Worm (Caenorhabditis elegans) whole organism, young adult: ENCODE data around the gene gop-2.

Experiments used
- F10E7.11 ChIP-seq: sonication (generic microtip); optimal IDR thresholded peaks from 2 replicates; lab custom pipeline; 2017; ENCODE audit warnings: mild to moderate bottlenecking, missing genetic modification characterization, moderate library complexity, missing compliant biosample characterization
- F22D6.2 ChIP-seq: sonication (generic microtip); optimal IDR thresholded peaks from 2 replicates; lab custom pipeline; 2016; ENCODE audit warnings: mild to moderate bottlenecking, missing genetic modification characterization, missing compliant biosample characterization
- F37B4.10 ChIP-seq: fragments of 200-800 bp; sonication (Bioruptor generic); IDR thresholded peaks from 2 replicates; pipeline ENCODE4 v1.3.6; 2022; ENCODE audit warnings: missing genetic modification characterization, missing compliant biosample characterization
- F39B2.1 ChIP-seq: fragments of 200-800 bp; sonication (Bioruptor generic); IDR thresholded peaks from 2 replicates; pipeline ENCODE4 v1.3.6; 2022; ENCODE audit warnings: missing genetic modification reagents, missing genetic modification characterization, missing compliant biosample characterization
- F49E8.2 ChIP-seq: sonication (generic microtip); optimal IDR thresholded peaks from 3 replicates; lab custom pipeline; 2017; ENCODE audit warnings: missing genetic modification characterization, mild to moderate bottlenecking, missing compliant biosample characterization, antibody characterized with exemption, moderate library complexity; ENCODE audit not compliant: insufficient read depth
- F52B5.7 ChIP-seq: sonication (generic microtip); optimal IDR thresholded peaks from 2 replicates; lab custom pipeline; 2016; ENCODE audit warnings: mild to moderate bottlenecking, missing genetic modification characterization, missing compliant biosample characterization
- Y53F4B.3 ChIP-seq: fragments of 200-800 bp; sonication (Bioruptor generic); IDR thresholded peaks from 2 replicates; pipeline ENCODE4 v1.3.6; 2022; ENCODE audit warnings: missing genetic modification reagents, missing genetic modification characterization, missing compliant biosample characterization
- Y67H2A.10 ChIP-seq: fragments of 200-800 bp; sonication (Bioruptor generic); conservative IDR thresholded peaks from 2 replicates; pipeline ENCODE4 v1.3.6; 2022; ENCODE audit warnings: missing genetic modification reagents, missing genetic modification characterization, missing compliant biosample characterization
- Y79H2A.3 ChIP-seq: fragments of 200-800 bp; sonication (Bioruptor generic); conservative IDR thresholded peaks from 2 replicates; pipeline ENCODE4 v1.3.6; 2022; ENCODE audit warnings: missing genetic modification reagents, missing genetic modification characterization, missing compliant biosample characterization
- akir-1 ChIP-seq: fragments of 200-800 bp; sonication (Bioruptor generic); optimal IDR thresholded peaks from 2 replicates; lab custom pipeline; 2018; ENCODE audit warnings: mild to moderate bottlenecking, missing genetic modification characterization, moderate library complexity, missing compliant biosample characterization
- aptf-3 ChIP-seq: fragments of 200-800 bp; sonication (Bioruptor generic); IDR thresholded peaks from 2 replicates; pipeline ENCODE4 v1.3.6; 2022; ENCODE audit warnings: missing genetic modification characterization, missing compliant biosample characterization
- atf-7 ChIP-seq: sonication (generic microtip); optimal IDR thresholded peaks from 2 replicates; lab custom pipeline; 2017; ENCODE audit warnings: mild to moderate bottlenecking, missing genetic modification characterization, missing compliant biosample characterization
- attf-5 ChIP-seq: fragments of 200-800 bp; sonication (Bioruptor generic); optimal IDR thresholded peaks from 2 replicates; lab custom pipeline; 2018; ENCODE audit warnings: mild to moderate bottlenecking, missing genetic modification characterization, missing compliant biosample characterization
- bed-2 ChIP-seq: fragments of 200-800 bp; sonication (Bioruptor generic); IDR thresholded peaks from 2 replicates; pipeline ENCODE4 v1.3.6; 2022; ENCODE audit warnings: missing genetic modification reagents, missing genetic modification characterization, missing compliant biosample characterization
- cebp-1 ChIP-seq, 2 experiments: fragments of 200-800 bp in 1 of 2; sonication (Bioruptor generic) in 1 of 2; sonication (generic microtip) in 1 of 2; IDR thresholded peaks in 1 of 2; optimal IDR thresholded peaks in 1 of 2; 2 replicates each; pipeline versions ENCODE4 v1.3.6 to Lab custom; 2017 to 2022; ENCODE audit warnings: missing compliant biosample characterization in 2 of 2, missing genetic modification characterization in 2 of 2, mild to moderate bottlenecking in 1 of 2, missing genetic modification reagents in 1 of 2, moderate library complexity in 1 of 2
- ceh-100 ChIP-seq: fragments of 200-800 bp; sonication (Bioruptor generic); IDR thresholded peaks from 2 replicates; pipeline ENCODE4 v1.3.6; 2022; ENCODE audit warnings: missing genetic modification reagents, missing genetic modification characterization, missing compliant biosample characterization
- efl-1 ChIP-seq: fragments of 150-350 bp; optimal IDR thresholded peaks from 2 replicates; lab custom pipeline; 2014; ENCODE audit warnings: missing biosample characterization, missing genetic modification reagents, missing genetic modification characterization
- him-1 ChIP-seq: sonication (generic microtip); optimal IDR thresholded peaks from 2 replicates; lab custom pipeline; 2016; ENCODE audit warnings: missing genotype, missing genetic modification reagents, missing genetic modification characterization, missing compliant biosample characterization
- hlh-26 ChIP-seq: fragments of 200-800 bp; sonication (Bioruptor generic); conservative IDR thresholded peaks from 2 replicates; pipeline ENCODE4 v1.3.6; 2022; ENCODE audit warnings: missing genetic modification reagents, missing genetic modification characterization, missing compliant biosample characterization
- lag-1 ChIP-seq: fragments of 200-800 bp; sonication (Bioruptor generic); IDR thresholded peaks from 2 replicates; pipeline ENCODE4 v1.3.6; 2022; ENCODE audit warnings: missing genetic modification reagents, missing genetic modification characterization, missing compliant biosample characterization
- lir-1 ChIP-seq: fragments of 200-800 bp; sonication (Bioruptor generic); conservative IDR thresholded peaks from 2 replicates; pipeline ENCODE4 v1.3.6; 2022; ENCODE audit warnings: missing genetic modification reagents, missing genetic modification characterization, missing compliant biosample characterization
- lsl-1 ChIP-seq: fragments of 200-800 bp; sonication (Bioruptor generic); optimal IDR thresholded peaks from 2 replicates; lab custom pipeline; 2018; ENCODE audit warnings: mild to moderate bottlenecking, missing genetic modification characterization, moderate library complexity, missing compliant biosample characterization
- lsy-27 ChIP-seq: sonication (generic microtip); optimal IDR thresholded peaks from 2 replicates; lab custom pipeline; 2017; ENCODE audit warnings: missing genetic modification characterization, mild to moderate bottlenecking, missing compliant biosample characterization, antibody characterized with exemption, missing genotype, borderline replicate concordance; ENCODE audit not compliant: insufficient read depth
- madf-8 ChIP-seq: fragments of 200-800 bp; sonication (Bioruptor generic); conservative IDR thresholded peaks from 2 replicates; pipeline ENCODE4 v1.3.6; 2022; ENCODE audit warnings: missing genetic modification reagents, missing genetic modification characterization, missing compliant biosample characterization
- mcd-1 ChIP-seq: fragments of 200-800 bp; sonication (Bioruptor generic); IDR thresholded peaks from 2 replicates; pipeline ENCODE4 v1.3.6; 2022; ENCODE audit warnings: missing genetic modification reagents, missing genetic modification characterization, missing compliant biosample characterization
- mes-4 ChIP-seq: sonication (generic microtip); optimal IDR thresholded peaks from 2 replicates; lab custom pipeline; 2016; ENCODE audit warnings: missing genotype, missing genetic modification characterization, missing compliant biosample characterization
- nfya-2 ChIP-seq: fragments of 200-800 bp; sonication (Bioruptor generic); IDR thresholded peaks from 2 replicates; pipeline ENCODE4 v1.3.6; 2022; ENCODE audit warnings: missing genetic modification reagents, missing genetic modification characterization, missing compliant biosample characterization
- nfyb-1 ChIP-seq: fragments of 200-800 bp; sonication (Bioruptor generic); IDR thresholded peaks from 2 replicates; pipeline ENCODE4 v1.3.6; 2022; ENCODE audit warnings: missing genetic modification reagents, missing genetic modification characterization, missing compliant biosample characterization
- nhr-179 ChIP-seq: sonication (generic microtip); optimal IDR thresholded peaks from 2 replicates; lab custom pipeline; 2016; ENCODE audit warnings: mild to moderate bottlenecking, missing genetic modification characterization, missing compliant biosample characterization
- nhr-80 ChIP-seq: sonication (generic microtip); optimal IDR thresholded peaks from 2 replicates; lab custom pipeline; 2016; ENCODE audit warnings: missing genetic modification characterization, missing compliant biosample characterization
- pbrm-1 ChIP-seq: fragments of 200-800 bp; sonication (Bioruptor generic); IDR thresholded peaks from 2 replicates; pipeline ENCODE4 v1.3.6; 2022; ENCODE audit warnings: missing genetic modification reagents, missing genetic modification characterization, missing compliant biosample characterization
- repo-1 ChIP-seq: sonication (generic microtip); optimal IDR thresholded peaks from 2 replicates; lab custom pipeline; 2017; ENCODE audit warnings: mild to moderate bottlenecking, missing genetic modification characterization, missing compliant biosample characterization
- rpc-1 ChIP-seq, 2 experiments: fragments of 150-350 bp in 1 of 2; sonication (generic microtip) in 1 of 2; optimal IDR thresholded peaks; 2 replicates each; lab custom pipeline; 2014 to 2018; ENCODE audit warnings: missing biosample characterization in 1 of 2, missing genetic modification characterization in 1 of 2, missing genetic modification reagents in 1 of 2, missing genotype in 1 of 2
- snpc-1.1 ChIP-seq: sonication (generic microtip); optimal IDR thresholded peaks from 2 replicates; lab custom pipeline; 2017; ENCODE audit warnings: missing genetic modification characterization, mild to moderate bottlenecking, missing compliant biosample characterization, antibody characterized with exemption, moderate library complexity, missing genotype, missing genetic modification reagents; ENCODE audit not compliant: insufficient read depth
- snpc-1.3 ChIP-seq: sonication (generic microtip); optimal IDR thresholded peaks from 2 replicates; lab custom pipeline; 2017; ENCODE audit warnings: missing genetic modification characterization, mild to moderate bottlenecking, missing compliant biosample characterization, antibody characterized with exemption, moderate library complexity, missing genotype, missing genetic modification reagents; ENCODE audit not compliant: insufficient read depth
- xnd-1 ChIP-seq: sonication (generic microtip); optimal IDR thresholded peaks from 2 replicates; lab custom pipeline; 2016; ENCODE audit warnings: missing genotype, missing genetic modification reagents, missing genetic modification characterization, missing compliant biosample characterization
- zim-3 ChIP-seq: sonication (generic microtip); optimal IDR thresholded peaks from 2 replicates; lab custom pipeline; 2017; ENCODE audit warnings: mild to moderate bottlenecking, missing genetic modification characterization, moderate library complexity, missing compliant biosample characterization
- ztf-22 ChIP-seq: fragments of 200-800 bp; sonication (Bioruptor generic); optimal IDR thresholded peaks from 2 replicates; lab custom pipeline; 2018; ENCODE audit warnings: mild to moderate bottlenecking, missing genetic modification characterization, moderate library complexity, missing compliant biosample characterization
- ztf-25 ChIP-seq: fragments of 200-800 bp; sonication (Bioruptor generic); IDR thresholded peaks from 2 replicates; pipeline ENCODE4 v1.3.6; 2022; ENCODE audit warnings: missing genetic modification reagents, missing genetic modification characterization, missing compliant biosample characterization
- ztf-28 ChIP-seq: fragments of 200-800 bp; sonication (Bioruptor generic); IDR thresholded peaks from 2 replicates; pipeline ENCODE4 v1.3.6; 2022; ENCODE audit warnings: missing genetic modification reagents, missing genetic modification characterization, missing compliant biosample characterization
- ztf-6 ChIP-seq: fragments of 200-800 bp; sonication (Bioruptor generic); IDR thresholded peaks from 2 replicates; pipeline ENCODE4 v1.3.6; 2022; ENCODE audit warnings: missing genetic modification reagents, missing genetic modification characterization, missing compliant biosample characterization

gop-2 gene

ce11 chrIII:5222777-5223176 is 36.0 kb upstream of the gop-2 start:
- TF ChIP-seq ztf-6 (GFP tag; lab: Robert Waterston, UW) (no peak), atf-7 (tag; lab: Kevin White, UChicago) (no peak), ceh-100 (GFP tag; lab: Robert Waterston, UW) (no peak), Y67H2A.10 (GFP tag; lab: Robert Waterston, UW) (no peak), F22D6.2 (tag; lab: Kevin White, UChicago) (no peak), F37B4.10 (GFP tag; lab: Robert Waterston, UW) (no peak), F39B2.1 (GFP tag; lab: Robert Waterston, UW) (no peak), mes-4 (no peak)

- TF ChIP-seq nhr-179 (tag; lab: Kevin White, UChicago) (no peak), lsy-27 (no peak), cebp-1 (GFP tag; IDR thresholded peaks at IDR 0.05; lab: Robert Waterston, UW) (peak; percentile 78), cebp-1 (tag; optimal IDR thresholded peaks at IDR 0.05; lab: Kevin White, UChicago) (peak; percentile 88), lir-1 (GFP tag; lab: Robert Waterston, UW) (no peak), nhr-80 (tag; lab: Kevin White, UChicago) (peak; percentile 66), Y79H2A.3 (no peak), snpc-1.1 (tag; lab: Kevin White, UChicago) (no peak), attf-5 (GFP tag; lab: Kevin White, UChicago) (peak; percentile 29), lag-1 (no peak), nfya-2 (GFP tag; lab: Robert Waterston, UW) (no peak), ztf-22 (GFP tag; lab: Kevin White, UChicago) (no peak), ztf-25 (GFP tag; lab: Robert Waterston, UW) (no peak)
Observed at ce11 chrIII:5224908-5225307, 33.9 kb upstream of the gop-2 start.

ce11 chrIII:5225321-5225720 is 33.5 kb upstream of the gop-2 start, which contains the start of gene nex-1:
Gene nex-1, plus strand, starts transcription at chrIII:5225621.
- peak; percentile 10 for TF ChIP-seq efl-1 (GFP tag; lab: Kevin White, UChicago)
- TF ChIP-seq aptf-3 (GFP tag; lab: Robert Waterston, UW) = no peak
- TF ChIP-seq lsl-1 (GFP tag; lab: Kevin White, UChicago) = peak; percentile 68
- TF ChIP-seq F10E7.11 = no peak
- TF ChIP-seq hlh-26 (GFP tag; lab: Robert Waterston, UW) = no peak
- no peak for TF ChIP-seq Y53F4B.3 (GFP tag; lab: Robert Waterston, UW)
- no peak for TF ChIP-seq lsy-27
- TF ChIP-seq snpc-1.3 (tag; lab: Kevin White, UChicago) = peak; percentile 13
- TF ChIP-seq mes-4 = no peak
- no peak for TF ChIP-seq nhr-80 (tag; lab: Kevin White, UChicago)
- TF ChIP-seq, all 124 proteins: peak for 3

ce11 chrIII:5227831-5228467 is 30.9 kb upstream of the gop-2 start, which contains the start of the genes C34E10.12, C34E10.10 and atp-2:
Gene C34E10.12, minus strand, starts transcription at chrIII:5227881.
Gene C34E10.10, minus strand, starts transcription at chrIII:5227884.
Gene atp-2, plus strand, starts transcription at chrIII:5228417.
- TF ChIP-seq bed-2 (GFP tag; lab: Robert Waterston, UW) = no peak
- no peak for TF ChIP-seq ztf-28 (GFP tag; lab: Robert Waterston, UW)
- TF ChIP-seq F52B5.7 (tag; lab: Kevin White, UChicago) = no peak
- TF ChIP-seq him-1 (tag; lab: Kevin White, UChicago) = no peak
- peak; percentile 73; the same call in 1 of the 2 replicates for TF ChIP-seq nfyb-1 (GFP tag; lab: Robert Waterston, UW)
- peak; percentile 72 for TF ChIP-seq F49E8.2
- no peak for TF ChIP-seq nhr-179 (tag; lab: Kevin White, UChicago)
- no peak for TF ChIP-seq Y53F4B.3 (GFP tag; lab: Robert Waterston, UW)
- no peak for TF ChIP-seq zim-3 (tag; lab: Kevin White, UChicago)
- TF ChIP-seq mcd-1 (GFP tag; lab: Robert Waterston, UW) = peak; percentile 73
- no peak for TF ChIP-seq akir-1 (GFP tag; lab: Kevin White, UChicago)
- peak; percentile 25 for TF ChIP-seq rpc-1 (optimal IDR thresholded peaks at IDR 0.05; lab: Kevin White, UChicago)
- TF ChIP-seq rpc-1 (tag; optimal IDR thresholded peaks at IDR 0.05; lab: Kevin White, UChicago) = no peak
- TF ChIP-seq nhr-80 (tag; lab: Kevin White, UChicago) = peak; percentile 38
- TF ChIP-seq repo-1 (tag; lab: Kevin White, UChicago) = no peak
- TF ChIP-seq xnd-1 (tag; lab: Kevin White, UChicago) = no peak
- no peak for TF ChIP-seq madf-8
- TF ChIP-seq pbrm-1 = peak; percentile 50; the same call in 1 of the 2 replicates
- TF ChIP-seq atf-7 (tag; lab: Kevin White, UChicago) = no peak
